Fruit fly (Drosophila melanogaster) whole organism, embryonic: ENCODE data around the gene CG6959.

Source experiments
- ATbp ChIP-seq: fragments of 200-800 bp; sonication (Bioruptor generic); optimal IDR thresholded peaks from 2 replicates; lab custom pipeline; 2017; ENCODE audit warnings: missing biosample characterization, mild to moderate bottlenecking, missing genetic modification characterization, missing genetic modification reagents
- B-H2 ChIP-seq: fragments of 200-800 bp; sonication (Bioruptor generic); optimal IDR thresholded peaks from 2 replicates; lab custom pipeline; 2018; ENCODE audit warnings: missing biosample characterization, mild to moderate bottlenecking, missing genetic modification characterization
- BEAF-32 ChIP-seq: fragments of 200-800 bp; sonication (Bioruptor generic); optimal IDR thresholded peaks from 3 replicates; lab custom pipeline; 2017; ENCODE audit warnings: missing biosample characterization, missing genetic modification characterization, mild to moderate bottlenecking, moderate library complexity, missing genetic modification reagents
- Bgb ChIP-seq: fragments of 200-800 bp; sonication (Bioruptor generic); IDR thresholded peaks from 2 replicates; pipeline ENCODE4 v1.3.6; 2022; ENCODE audit warnings: missing biosample characterization, missing genetic modification characterization; ENCODE audit not compliant: partially characterized antibody
- CG10147 ChIP-seq: fragments of 200-800 bp; sonication (Bioruptor generic); optimal IDR thresholded peaks from 2 replicates; lab custom pipeline; 2019; ENCODE audit warnings: missing biosample characterization, mild to moderate bottlenecking, missing genetic modification characterization, moderate library complexity
- CG1024 ChIP-seq: fragments of 200-800 bp; sonication (Bioruptor generic); IDR thresholded peaks from 2 replicates; pipeline ENCODE4 v1.3.6; 2022; ENCODE audit warnings: missing biosample characterization, missing genetic modification characterization
- CG10431 ChIP-seq: fragments of 200-800 bp; sonication (Bioruptor generic); optimal IDR thresholded peaks from 3 replicates; lab custom pipeline; 2018; ENCODE audit warnings: missing biosample characterization, mild to moderate bottlenecking, missing genetic modification characterization
- CG10979 ChIP-seq: fragments of 200-800 bp; sonication (Bioruptor generic); optimal IDR thresholded peaks from 2 replicates; lab custom pipeline; 2018; ENCODE audit warnings: missing biosample characterization, mild to moderate bottlenecking, missing genetic modification characterization, moderate library complexity
- CG11696 ChIP-seq: fragments of 200-800 bp; sonication (Bioruptor generic); IDR thresholded peaks from 2 replicates; pipeline ENCODE4 v1.3.6; 2022; ENCODE audit warnings: missing biosample characterization, missing genetic modification characterization
- CG13296 ChIP-seq: fragments of 200-800 bp; sonication (Bioruptor generic); optimal IDR thresholded peaks from 3 replicates; lab custom pipeline; 2018; ENCODE audit warnings: missing biosample characterization, mild to moderate bottlenecking, missing genetic modification characterization
- CG13894 ChIP-seq: fragments of 200-800 bp; sonication (Bioruptor generic); optimal IDR thresholded peaks from 3 replicates; lab custom pipeline; 2018; ENCODE audit warnings: missing biosample characterization, mild to moderate bottlenecking, missing genetic modification characterization, moderate library complexity
- CG16815 ChIP-seq: fragments of 200-800 bp; sonication (Bioruptor generic); optimal IDR thresholded peaks from 3 replicates; lab custom pipeline; 2017; ENCODE audit warnings: missing biosample characterization, mild to moderate bottlenecking, missing genetic modification characterization
- CG17186 ChIP-seq: fragments of 200-800 bp; sonication (Bioruptor generic); optimal IDR thresholded peaks from 3 replicates; lab custom pipeline; 2017; ENCODE audit warnings: missing biosample characterization, missing genetic modification reagents, missing genetic modification characterization
- CG2202 ChIP-seq: fragments of 200-800 bp; sonication (Bioruptor generic); optimal IDR thresholded peaks from 2 replicates; lab custom pipeline; 2018; ENCODE audit warnings: missing biosample characterization, mild to moderate bottlenecking, missing genetic modification characterization
- CG2875 ChIP-seq: fragments of 200-800 bp; sonication (Bioruptor generic); optimal IDR thresholded peaks from 2 replicates; lab custom pipeline; 2017; ENCODE audit warnings: missing biosample characterization, mild to moderate bottlenecking, missing genetic modification characterization, missing genetic modification reagents
- CG31224 ChIP-seq: fragments of 200-800 bp; sonication (Bioruptor generic); IDR thresholded peaks from 2 replicates; pipeline ENCODE4 v1.3.6; 2022; ENCODE audit warnings: missing biosample characterization, missing genetic modification characterization
- CG32772 ChIP-seq: fragments of 200-800 bp; sonication (Bioruptor generic); IDR thresholded peaks from 2 replicates; pipeline ENCODE4 v1.3.6; 2022; ENCODE audit warnings: missing biosample characterization, missing genetic modification characterization
- CG5180 ChIP-seq: fragments of 200-800 bp; sonication (Bioruptor generic); optimal IDR thresholded peaks from 3 replicates; lab custom pipeline; 2017; ENCODE audit warnings: missing biosample characterization, missing genetic modification characterization, mild to moderate bottlenecking, moderate library complexity, missing genetic modification reagents
- CG6813 ChIP-seq: fragments of 200-800 bp; sonication (Bioruptor generic); optimal IDR thresholded peaks from 2 replicates; lab custom pipeline; 2017; ENCODE audit warnings: missing biosample characterization, missing genetic modification characterization, mild to moderate bottlenecking, moderate library complexity, missing genetic modification reagents
- CG7928 ChIP-seq: fragments of 200-800 bp; sonication (Bioruptor generic); optimal IDR thresholded peaks from 2 replicates; lab custom pipeline; 2017; ENCODE audit warnings: missing biosample characterization, mild to moderate bottlenecking, missing genetic modification characterization
- CG8478 ChIP-seq: fragments of >200 bp; optimal IDR thresholded peaks from 2 replicates; lab custom pipeline; 2018
- Camta ChIP-seq: fragments of 200-800 bp; sonication (Bioruptor generic); optimal IDR thresholded peaks from 2 replicates; lab custom pipeline; 2016; ENCODE audit warnings: missing biosample characterization, missing genetic modification characterization
- D19A ChIP-seq: fragments of 200-800 bp; optimal IDR thresholded peaks from 3 replicates; lab custom pipeline; 2019; ENCODE audit warnings: missing biosample characterization, mild to moderate bottlenecking, missing genetic modification characterization, moderate library complexity
- Doc2 ChIP-seq: fragments of 200-800 bp; sonication (Bioruptor generic); IDR thresholded peaks from 2 replicates; pipeline ENCODE4 v1.3.6; 2022; ENCODE audit warnings: missing biosample characterization, missing genetic modification characterization
- Fer3 ChIP-seq: fragments of 200-800 bp; sonication (Bioruptor generic); optimal IDR thresholded peaks from 2 replicates; lab custom pipeline; 2018; ENCODE audit warnings: missing biosample characterization, mild to moderate bottlenecking, missing genetic modification characterization, moderate library complexity
- GATAe ChIP-seq: fragments of 200-800 bp; sonication (Bioruptor generic); conservative IDR thresholded peaks from 2 replicates; pipeline ENCODE4 v1.3.6; 2022; ENCODE audit warnings: missing biosample characterization, missing genetic modification characterization
- HLH54F ChIP-seq: fragments of 200-800 bp; sonication (Bioruptor generic); optimal IDR thresholded peaks from 3 replicates; lab custom pipeline; 2016; ENCODE audit warnings: missing biosample characterization, missing genetic modification characterization
- Hand ChIP-seq: fragments of 200-800 bp; sonication (Bioruptor generic); optimal IDR thresholded peaks from 2 replicates; lab custom pipeline; 2017; ENCODE audit warnings: mild to moderate bottlenecking, missing biosample characterization, missing genetic modification reagents, missing genetic modification characterization
- HmgD ChIP-seq: fragments of 200-800 bp; sonication (Bioruptor generic); optimal IDR thresholded peaks from 3 replicates; lab custom pipeline; 2016; ENCODE audit warnings: missing biosample characterization, missing genetic modification characterization
- MESR4 ChIP-seq: fragments of 200-800 bp; sonication (Bioruptor generic); optimal IDR thresholded peaks from 2 replicates; lab custom pipeline; 2018; ENCODE audit warnings: missing biosample characterization, mild to moderate bottlenecking, missing genetic modification characterization, moderate library complexity
- Med ChIP-seq: fragments of 200-800 bp; sonication (Bioruptor generic); peaks from one replicate; lab custom pipeline; 2016; ENCODE audit warnings: missing biosample characterization, missing genetic modification characterization, mild to moderate bottlenecking, inconsistent platforms, moderate library complexity
- NK7.1 ChIP-seq: fragments of 200-800 bp; sonication (Bioruptor generic); optimal IDR thresholded peaks from 3 replicates; lab custom pipeline; 2016; ENCODE audit warnings: missing biosample characterization, missing genetic modification characterization
- Nf-YC ChIP-seq: fragments of 200-800 bp; optimal IDR thresholded peaks from 3 replicates; lab custom pipeline; 2019; ENCODE audit warnings: missing biosample characterization, mild to moderate bottlenecking, missing genetic modification characterization, moderate library complexity
- NfI ChIP-seq: fragments of 200-800 bp; sonication (Bioruptor generic); optimal IDR thresholded peaks from 3 replicates; lab custom pipeline; 2018; ENCODE audit warnings: missing biosample characterization, mild to moderate bottlenecking, missing genetic modification characterization, moderate library complexity
- Spps ChIP-seq: fragments of 200-800 bp; sonication (Bioruptor generic); optimal IDR thresholded peaks from 2 replicates; lab custom pipeline; 2018; ENCODE audit warnings: missing biosample characterization, mild to moderate bottlenecking, missing genetic modification characterization
- bbx ChIP-seq: fragments of 200-800 bp; sonication (Bioruptor generic); IDR thresholded peaks from 2 replicates; pipeline ENCODE4 v1.3.6; 2022; ENCODE audit warnings: missing biosample characterization, missing genetic modification characterization; ENCODE audit not compliant: partially characterized antibody
- bowl ChIP-seq: fragments of 200-800 bp; sonication (Bioruptor generic); IDR thresholded peaks from 2 replicates; pipeline ENCODE4 v1.3.6; 2022; ENCODE audit warnings: missing biosample characterization, missing genetic modification characterization
- dpn ChIP-seq, 2 experiments: fragments of 200-800 bp; sonication (Bioruptor generic); optimal IDR thresholded peaks; 3 replicates each; lab custom pipeline; 2016; ENCODE audit warnings: missing biosample characterization in 2 of 2, missing genetic modification characterization in 2 of 2
- dysf ChIP-seq: fragments of 200-800 bp; sonication (Bioruptor generic); IDR thresholded peaks from 3 replicates; pipeline ENCODE4 v1.3.6; 2022; ENCODE audit warnings: missing biosample characterization, missing genetic modification characterization
- eyg ChIP-seq: fragments of 200-800 bp; sonication (Bioruptor generic); optimal IDR thresholded peaks from 3 replicates; lab custom pipeline; 2016; ENCODE audit warnings: missing biosample characterization, missing genetic modification characterization
- gem ChIP-seq: fragments of 200-800 bp; sonication (Bioruptor generic); optimal IDR thresholded peaks from 2 replicates; lab custom pipeline; 2019; ENCODE audit warnings: missing biosample characterization, mild to moderate bottlenecking, missing genetic modification characterization, moderate library complexity
- gro ChIP-seq: fragments of 200-800 bp; sonication (Bioruptor generic); optimal IDR thresholded peaks from 2 replicates; lab custom pipeline; 2016; ENCODE audit warnings: missing biosample characterization, missing genetic modification characterization
- gt ChIP-seq: fragments of 200-800 bp; sonication (Bioruptor generic); IDR thresholded peaks from 2 replicates; pipeline ENCODE4 v1.3.6; 2022; ENCODE audit warnings: missing biosample characterization, missing genetic modification characterization
- h ChIP-seq: fragments of >200 bp; optimal IDR thresholded peaks from 2 replicates; lab custom pipeline; 2017
- insv ChIP-seq, 2 experiments: fragments of 200-800 bp; sonication (Bioruptor generic); optimal IDR thresholded peaks; 3 replicates each; lab custom pipeline; 2016 to 2018; ENCODE audit warnings: missing biosample characterization in 2 of 2, missing genetic modification characterization in 2 of 2
- sisA ChIP-seq: fragments of 200-800 bp; sonication (Bioruptor generic); IDR thresholded peaks from 2 replicates; pipeline ENCODE4 v1.3.6; 2022; ENCODE audit warnings: missing biosample characterization, missing genetic modification characterization
- tin ChIP-seq: fragments of 200-800 bp; sonication (Bioruptor generic); optimal IDR thresholded peaks from 3 replicates; lab custom pipeline; 2016; ENCODE audit warnings: missing biosample characterization, missing genetic modification characterization
- trem ChIP-seq: fragments of 200-800 bp; optimal IDR thresholded peaks from 3 replicates; lab custom pipeline; 2019; ENCODE audit warnings: missing biosample characterization, mild to moderate bottlenecking, missing genetic modification characterization, moderate library complexity
- trh ChIP-seq: fragments of 200-800 bp; sonication (Bioruptor generic); optimal IDR thresholded peaks from 2 replicates; lab custom pipeline; 2016; ENCODE audit warnings: missing biosample characterization, missing genetic modification characterization
- vnd ChIP-seq: fragments of 200-800 bp; sonication (Bioruptor generic); IDR thresholded peaks from 3 replicates; pipeline ENCODE4 v1.3.6; 2022; ENCODE audit warnings: missing biosample characterization, missing genetic modification characterization; ENCODE audit not compliant: partially characterized antibody
- wek ChIP-seq: fragments of 200-800 bp; sonication (Bioruptor generic); optimal IDR thresholded peaks from 3 replicates; lab custom pipeline; 2018; ENCODE audit warnings: missing biosample characterization, mild to moderate bottlenecking, missing genetic modification characterization, moderate library complexity

CG6959 gene

dm6 chr3R:11809620-11810019 is 59.6 kb downstream of the CG6959 start (continued):
- TF ChIP-seq insv (GFP tag; optimal IDR thresholded peaks at IDR 0.05; lab: Kevin White, UChicago) = no peak
- TF ChIP-seq Fer3 = peak; percentile 66
- peak; percentile 22 for TF ChIP-seq CG2202 (tag; lab: Kevin White, UChicago)
- no peak for TF ChIP-seq dpn (GFP tag; optimal IDR thresholded peaks at IDR 0.05; lab: Kevin White, UChicago)
- no peak for TF ChIP-seq Doc2 (GFP tag; lab: Robert Waterston, UW)
- TF ChIP-seq gro (GFP tag; lab: Kevin White, UChicago) = peak; percentile 20
- no peak for TF ChIP-seq HmgD (GFP tag; lab: Kevin White, UChicago)
- peak; percentile 68 for TF ChIP-seq Med (GFP tag; lab: Kevin White, UChicago)
- TF ChIP-seq wek = peak; percentile 63
- TF ChIP-seq CG11696 (GFP tag; lab: Robert Waterston, UW) = 0 out of 2 replicates have a peak, but pooled peaks have one; percentile 18
- no peak for TF ChIP-seq Bgb
- no peak for TF ChIP-seq NK7.1
- no peak for TF ChIP-seq tin (GFP tag; lab: Kevin White, UChicago)
- TF ChIP-seq bbx (GFP tag; lab: Robert Waterston, UW) = no peak
- peak; percentile 15 for TF ChIP-seq Spps
- TF ChIP-seq vnd (GFP tag; lab: Robert Waterston, UW) = no peak
- peak; percentile 68 for TF ChIP-seq B-H2
- peak; percentile 53 for TF ChIP-seq CG10979 (tag; lab: Kevin White, UChicago)
- TF ChIP-seq D19A (tag; lab: Kevin White, UChicago) = peak; percentile 38
- TF ChIP-seq Camta = no peak
- peak; percentile 23 for TF ChIP-seq CG6813 (GFP tag; lab: Kevin White, UChicago)
- no peak for TF ChIP-seq eyg
- no peak for TF ChIP-seq Hand
- peak; percentile 73 for TF ChIP-seq trem (tag; lab: Kevin White, UChicago)
- no peak for TF ChIP-seq CG16815 (GFP tag; lab: Kevin White, UChicago)
- peak; percentile 51 for TF ChIP-seq gem (tag; lab: Kevin White, UChicago)
- TF ChIP-seq CG5180 (GFP tag; lab: Kevin White, UChicago) = no peak
- TF ChIP-seq HLH54F = no peak
- TF ChIP-seq CG17186 (GFP tag; lab: Kevin White, UChicago) = peak; percentile 23
- no peak for TF ChIP-seq h (lab: Kevin White, UChicago)
- TF ChIP-seq CG1024 (GFP tag; lab: Robert Waterston, UW) = no peak
- no peak for TF ChIP-seq MESR4 (GFP tag; lab: Kevin White, UChicago)
- no peak for TF ChIP-seq BEAF-32
- peak; percentile 62 for TF ChIP-seq NfI
- TF ChIP-seq dysf (GFP tag; lab: Robert Waterston, UW) = no peak
- peak; percentile 84 for TF ChIP-seq CG13894 (tag; lab: Kevin White, UChicago)
- 0 out of 2 replicates have a peak, but pooled peaks have one; percentile 8 for TF ChIP-seq bowl (GFP tag; lab: Robert Waterston, UW)
- TF ChIP-seq CG31224 (GFP tag; lab: Robert Waterston, UW) = 0 out of 2 replicates have a peak, but pooled peaks have one; percentile 5
- TF ChIP-seq CG10147 (GFP tag; lab: Kevin White, UChicago) = no peak
- TF ChIP-seq GATAe (GFP tag; lab: Robert Waterston, UW) = no peak
- peak; percentile 64 for TF ChIP-seq CG10431 (GFP tag; lab: Kevin White, UChicago)
- peak; percentile 55 for TF ChIP-seq ATbp (GFP tag; lab: Kevin White, UChicago)
- no peak for TF ChIP-seq sisA (GFP tag; lab: Robert Waterston, UW)
- TF ChIP-seq CG32772 (GFP tag; lab: Robert Waterston, UW) = no peak
- no peak for TF ChIP-seq trh (GFP tag; lab: Kevin White, UChicago)
- TF ChIP-seq CG8478 (lab: Kevin White, UChicago) = no peak
- no peak for TF ChIP-seq gt (GFP tag; lab: Robert Waterston, UW)
- TF ChIP-seq CG2875 (GFP tag; lab: Kevin White, UChicago) = peak; percentile 52
- peak; percentile 14 for TF ChIP-seq CG7928
- TF ChIP-seq Nf-YC = no peak
- peak; percentile 73 for TF ChIP-seq CG13296 (GFP tag; lab: Kevin White, UChicago)
